Worm (Caenorhabditis elegans): ENCODE measurements around the gene tftc-5.

tftc-5 gene

DNA sequence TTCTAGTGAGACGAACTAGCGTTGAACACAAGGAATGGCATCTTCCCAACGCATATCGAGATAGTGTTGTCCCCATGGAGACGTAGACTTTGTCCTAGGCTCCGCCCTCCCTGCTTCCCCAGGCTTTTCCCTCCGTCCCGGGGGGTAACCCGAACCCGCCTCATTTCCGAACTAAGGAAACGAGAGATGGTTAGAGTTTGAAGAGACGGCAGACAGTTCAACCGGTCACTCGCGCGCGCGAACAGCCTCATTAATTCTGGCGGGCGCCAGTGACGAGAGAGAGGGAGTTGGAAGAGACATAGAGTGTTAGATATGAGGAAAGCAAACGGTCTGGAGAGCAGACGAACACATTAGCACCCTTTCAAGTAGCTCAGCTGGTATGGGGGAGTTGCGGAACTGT is 15.4 kb downstream of the tftc-5 start:
- no peak for TF ChIP-seq ceh-90 (tag; optimal IDR thresholded peaks at IDR 0.05)
- TF ChIP-seq lin-14 (GFP tag; optimal IDR thresholded peaks at IDR 0.05) = peak; percentile 66
- TF ChIP-seq nhr-84 (tag; optimal IDR thresholded peaks at IDR 0.05) = no peak
- TF ChIP-seq ztf-11 (tag; optimal IDR thresholded peaks at IDR 0.05) = peak in 1 of 2 experiments; percentile 47
- TF ChIP-seq nhr-77 (tag; optimal IDR thresholded peaks at IDR 0.05) = no peak
- no peak for TF ChIP-seq fos-1 (tag; optimal IDR thresholded peaks at IDR 0.05)
- no peak for TF ChIP-seq dpl-1 (GFP tag; optimal IDR thresholded peaks at IDR 0.05)
- no peak for TF ChIP-seq ceh-82 (tag; optimal IDR thresholded peaks at IDR 0.05)
- no peak for TF ChIP-seq xbp-1 (tag; optimal IDR thresholded peaks at IDR 0.05)
- TF ChIP-seq C04F5.9 (tag; optimal IDR thresholded peaks at IDR 0.05) = no peak
- TF ChIP-seq ces-1 (GFP tag; optimal IDR thresholded peaks at IDR 0.05) = no peak
- no peak for TF ChIP-seq efl-1 (optimal IDR thresholded peaks at IDR 0.05)
- peak in 1 of 2 experiments; percentile 76 for TF ChIP-seq efl-1 (GFP tag; optimal IDR thresholded peaks at IDR 0.05 in 1 of 2)
- TF ChIP-seq nhr-76 (tag; optimal IDR thresholded peaks at IDR 0.05) = no peak
- TF ChIP-seq swsn-7 (tag; optimal IDR thresholded peaks at IDR 0.05) = no peak
- no peak for TF ChIP-seq nhr-11 (tag; optimal IDR thresholded peaks at IDR 0.05)
- TF ChIP-seq tlp-1 (tag; optimal IDR thresholded peaks at IDR 0.05) = no peak
- no peak for TF ChIP-seq unc-62 (GFP tag; optimal IDR thresholded peaks at IDR 0.05)
- no peak for TF ChIP-seq nhr-237 (tag; optimal IDR thresholded peaks at IDR 0.05)
- TF ChIP-seq pax-3 (tag; optimal IDR thresholded peaks at IDR 0.05) = no peak
- TF ChIP-seq nhr-20 (tag; optimal IDR thresholded peaks at IDR 0.05) = no peak
- TF ChIP-seq sptf-1 (tag; optimal IDR thresholded peaks at IDR 0.05) = no peak
- no peak for TF ChIP-seq isw-1 (GFP tag; IDR thresholded peaks at IDR 0.05)
- no peak for TF ChIP-seq nhr-90 (tag; optimal IDR thresholded peaks at IDR 0.05; ENCODE audit: poor library complexity)
- TF ChIP-seq lin-13 (GFP tag; optimal IDR thresholded peaks at IDR 0.05) = no peak

DNA sequence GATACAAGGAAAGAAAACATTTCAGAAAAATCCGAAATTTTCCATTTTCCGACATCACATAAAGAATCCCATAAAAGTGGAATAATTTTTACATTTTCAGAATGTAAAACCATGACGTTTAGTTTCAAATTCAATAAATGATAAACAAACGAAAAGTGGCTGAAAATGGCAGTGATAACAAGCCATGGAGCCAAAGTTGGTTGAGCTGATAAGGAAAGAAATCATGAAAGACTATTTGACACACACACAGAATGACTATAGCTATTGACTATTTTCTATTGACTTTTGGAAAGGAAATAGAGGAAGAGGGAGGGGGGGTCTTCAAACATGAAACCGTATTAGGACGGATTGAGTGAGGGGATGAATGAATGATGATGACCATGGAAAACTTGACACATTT is 17.8 kb downstream of the tftc-5 start:
- TF ChIP-seq nhr-85 (tag) (no peak), ama-1 (optimal IDR thresholded peaks at IDR 0.05) (no peak), tlp-1 (tag; optimal IDR thresholded peaks at IDR 0.05) (no peak), skn-1 (tag; optimal IDR thresholded peaks at IDR 0.05) (no peak), rnt-1 (tag; optimal IDR thresholded peaks at IDR 0.05) (no peak), pax-3 (tag; optimal IDR thresholded peaks at IDR 0.05) (no peak), elt-3 (tag; optimal IDR thresholded peaks at IDR 0.05) (no peak), egl-13 (tag; optimal IDR thresholded peaks at IDR 0.05) (no peak), pqm-1 (tag; optimal IDR thresholded peaks at IDR 0.05) (peak; percentile 68), nhr-47 (tag; optimal IDR thresholded peaks at IDR 0.05) (no peak), dpl-1 (GFP tag; optimal IDR thresholded peaks at IDR 0.05) (no peak), elt-2 (tag; optimal IDR thresholded peaks at IDR 0.05) (peak; percentile 54), lin-35 (GFP tag; optimal IDR thresholded peaks at IDR 0.05) (peak in 1 of 2 experiments; percentile 32), nhr-12 (tag; optimal IDR thresholded peaks at IDR 0.05) (no peak)

- TF ChIP-seq efl-1 (optimal IDR thresholded peaks at IDR 0.05) (no peak), efl-1 (GFP tag; optimal IDR thresholded peaks at IDR 0.05 in 1 of 2) (peak in 1 of 2 experiments; percentile 32), mab-9 (GFP tag; IDR thresholded peaks at IDR 0.05) (no peak)
These were observed 27.2 kb downstream of the tftc-5 start for ce11 chrIII:4049150-4049549.

ce11 chrIII:4057894-4058293 is 35.9 kb downstream of the tftc-5 start, which contains the start of gene rcq-5:
TSS of gene rcq-5 (minus strand) at chrIII:4057976.
- TF ChIP-seq nhr-47 (tag; optimal IDR thresholded peaks at IDR 0.05) (peak; percentile 18), lin-14 (GFP tag; optimal IDR thresholded peaks at IDR 0.05) (no peak), C16A3.4 (tag; optimal IDR thresholded peaks at IDR 0.05) (peak; percentile 56), grh-1 (GFP tag; IDR thresholded peaks at IDR 0.05) (no peak), lin-15B (tag; optimal IDR thresholded peaks at IDR 0.05) (peak; percentile 7), efl-1 (optimal IDR thresholded peaks at IDR 0.05) (peak; percentile 14 to 90), efl-1 (GFP tag; optimal IDR thresholded peaks at IDR 0.05 in 1 of 2) (peak; percentile 89 to 99), mep-1 (tag; optimal IDR thresholded peaks at IDR 0.05) (peak; percentile 43), lsy-2 (tag; optimal IDR thresholded peaks at IDR 0.05) (peak; percentile 43 to 73), dpl-1 (GFP tag; optimal IDR thresholded peaks at IDR 0.05) (peak; percentile 78 to 90 (median 88)), zip-4 (GFP tag; optimal IDR thresholded peaks at IDR 0.05) (no peak), lin-35 (GFP tag; optimal IDR thresholded peaks at IDR 0.05) (peak; percentile 84 to 96), ceh-90 (tag; optimal IDR thresholded peaks at IDR 0.05) (no peak), skn-1 (tag; optimal IDR thresholded peaks at IDR 0.05) (peak; percentile 50), ceh-63 (GFP tag; optimal IDR thresholded peaks at IDR 0.05) (no peak), hlh-17 (GFP tag; optimal IDR thresholded peaks at IDR 0.05; ENCODE audit: borderline replicate concordance) (no peak), xbp-1 (tag; optimal IDR thresholded peaks at IDR 0.05) (peak; percentile 16)

All from whole organism, L1 larva.